Worm (Caenorhabditis elegans): ENCODE measurements around the gene T09F3.4.

Gene T09F3.4

DNA sequence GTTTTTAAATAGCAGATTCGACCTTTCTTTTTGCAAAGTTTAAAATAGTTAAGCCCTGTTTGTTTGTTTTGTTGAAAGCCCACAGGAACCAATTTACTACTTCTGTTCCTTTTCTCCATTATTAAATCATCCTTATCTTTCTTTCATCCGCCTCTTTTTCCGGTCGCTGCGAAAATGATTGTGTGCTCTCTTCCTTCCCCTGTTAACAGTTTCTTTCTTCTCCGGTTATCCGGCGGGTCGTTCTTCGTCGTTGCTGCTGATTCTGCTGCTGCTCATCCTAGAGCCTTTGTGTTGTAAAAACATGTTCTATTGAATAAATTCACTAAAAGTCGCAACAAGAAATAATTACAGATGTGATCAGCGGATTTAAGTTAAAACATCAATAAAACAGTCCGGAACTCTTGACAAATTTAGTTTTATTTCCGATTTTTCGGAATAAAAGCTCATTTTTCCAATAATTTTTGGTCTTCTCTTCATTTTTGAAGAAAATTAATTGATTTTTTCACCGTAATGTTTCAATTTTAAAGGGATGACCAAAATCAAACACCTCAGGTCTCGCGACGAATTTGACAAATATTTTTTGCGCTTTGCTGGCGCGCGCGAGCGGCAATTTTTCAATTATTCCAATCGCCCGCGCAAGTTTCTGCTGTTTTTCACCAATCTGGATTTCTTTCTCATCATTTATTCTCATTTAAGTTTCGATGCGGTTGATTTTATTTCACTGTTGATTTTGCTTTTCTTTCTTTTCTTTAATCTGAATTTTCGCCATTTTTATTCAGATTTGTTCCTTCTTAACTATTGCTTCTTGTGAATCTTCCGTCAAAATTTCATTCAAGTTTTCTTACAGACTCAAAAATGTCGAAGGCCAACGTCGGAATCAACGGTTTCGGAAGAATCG is 2.0 kb upstream of the T09F3.4 start, which contains the start of gene gpd-1:
gpd-1 (plus strand) TSS at position 848 of the 898 bp plus-strand sequence.
- TF ChIP-seq ceh-14 (tag; optimal IDR thresholded peaks at IDR 0.05), result no peak
- TF ChIP-seq pag-3 (tag; optimal IDR thresholded peaks at IDR 0.05; ENCODE audit: borderline replicate concordance), result no peak
- no peak for TF ChIP-seq elt-4 (tag; optimal IDR thresholded peaks at IDR 0.05)
- no peak for TF ChIP-seq sox-4 (tag; optimal IDR thresholded peaks at IDR 0.05)

ce11 chrII:10396578-10396977 is 1.1 kb downstream of the T09F3.4 start, which contains the start of gene T09F3.5:
Gene T09F3.5, plus strand, starts transcription at chrII:10396878.
- TF ChIP-seq hlh-30 (tag; optimal IDR thresholded peaks at IDR 0.05; ENCODE audit: insufficient read depth) (no peak), nfya-1 (tag; optimal IDR thresholded peaks at IDR 0.05) (no peak)

- TF ChIP-seq ceh-19 (GFP tag; optimal IDR thresholded peaks at IDR 0.05) (no peak), elt-2 (tag; optimal IDR thresholded peaks at IDR 0.05) (peak; percentile 67), che-1 (tag; optimal IDR thresholded peaks at IDR 0.05) (no peak), ztf-16 (tag; optimal IDR thresholded peaks at IDR 0.05) (no peak)
Observed at ce11 chrII:10402991-10403390, 7.5 kb downstream of the T09F3.4 start.

DNA sequence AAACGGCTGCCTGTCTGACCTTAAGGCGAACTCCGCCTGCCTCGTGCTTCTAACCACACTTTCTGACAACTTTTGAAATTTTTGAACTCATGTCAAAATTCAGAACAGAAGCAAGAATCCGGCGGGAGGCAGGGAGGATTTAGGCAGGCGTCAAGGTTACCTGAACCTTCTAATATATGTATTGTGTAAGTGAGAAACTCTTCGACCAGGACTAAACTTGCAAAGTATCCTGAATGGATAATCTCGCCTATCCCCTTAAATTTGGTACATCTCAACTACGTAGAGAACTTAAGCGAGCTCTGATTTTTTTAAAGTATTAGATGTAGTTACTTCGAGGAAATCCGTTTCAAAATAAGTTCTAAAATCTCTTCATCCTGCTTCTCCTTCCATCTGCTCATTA is 15.5 kb downstream of the T09F3.4 start, which contains the start of gene E04D5.5:
E04D5.5 (plus strand) TSS at position 301 of the 400 bp plus-strand sequence.
- TF ChIP-seq ceh-34 (tag; optimal IDR thresholded peaks at IDR 0.05) (no peak), pha-4 (tag; optimal IDR thresholded peaks at IDR 0.05) (no peak), unc-86 (tag; optimal IDR thresholded peaks at IDR 0.05) (no peak), eyg-1 (tag; optimal IDR thresholded peaks at IDR 0.05) (no peak)

- TF ChIP-seq pax-1 (tag; optimal IDR thresholded peaks at IDR 0.05), result no peak
- TF ChIP-seq unc-42 (tag; optimal IDR thresholded peaks at IDR 0.05), result peak; percentile 41
- no peak for TF ChIP-seq lim-6 (tag; optimal IDR thresholded peaks at IDR 0.05)
- TF ChIP-seq hlh-30 (tag; optimal IDR thresholded peaks at IDR 0.05; ENCODE audit: insufficient read depth), result peak; percentile 38
Observed at ce11 chrII:10416332-10416863, 20.9 kb downstream of the T09F3.4 start, which contains the start of gene eif-2A. Gene eif-2A, plus strand, starts transcription at chrII:10416800.

- TF ChIP-seq pha-4 (tag; optimal IDR thresholded peaks at IDR 0.05), result no peak
- TF ChIP-seq ama-1 (optimal IDR thresholded peaks at IDR 0.05), result no peak
- no peak for TF ChIP-seq ahr-1 (tag; optimal IDR thresholded peaks at IDR 0.05)
- no peak for TF ChIP-seq fax-1 (tag; optimal IDR thresholded peaks at IDR 0.05)
- no peak for TF ChIP-seq hlh-15 (tag; optimal IDR thresholded peaks at IDR 0.05)
- TF ChIP-seq sdc-2 (tag; optimal IDR thresholded peaks at IDR 0.05), result no peak
- no peak for TF ChIP-seq hlh-8 (tag; optimal IDR thresholded peaks at IDR 0.05)
- TF ChIP-seq K09A11.1 (tag; optimal IDR thresholded peaks at IDR 0.05; ENCODE audit: insufficient read depth), result no peak
- TF ChIP-seq ceh-34 (tag; optimal IDR thresholded peaks at IDR 0.05), result no peak
- TF ChIP-seq C38D4.7 (GFP tag; optimal IDR thresholded peaks at IDR 0.05), result no peak
- no peak for TF ChIP-seq pat-9 (tag; optimal IDR thresholded peaks at IDR 0.05)
- TF ChIP-seq dve-1 (tag; optimal IDR thresholded peaks at IDR 0.05), result no peak
- no peak for TF ChIP-seq hlh-6 (tag; optimal IDR thresholded peaks at IDR 0.05)
- no peak for TF ChIP-seq npax-4 (tag; optimal IDR thresholded peaks at IDR 0.05)
- no peak for TF ChIP-seq mec-3 (tag; optimal IDR thresholded peaks at IDR 0.05; ENCODE audit: borderline replicate concordance)
- no peak for TF ChIP-seq ceh-45 (GFP tag; IDR thresholded peaks at IDR 0.05)
- TF ChIP-seq ceh-19 (GFP tag; optimal IDR thresholded peaks at IDR 0.05), result no peak
- TF ChIP-seq zip-5 (tag; optimal IDR thresholded peaks at IDR 0.05), result no peak
- no peak for TF ChIP-seq ztf-16 (tag; optimal IDR thresholded peaks at IDR 0.05)
- TF ChIP-seq pha-2 (tag; optimal IDR thresholded peaks at IDR 0.05), result no peak
Observed at ce11 chrII:10421941-10422340, 26.4 kb downstream of the T09F3.4 start, which contains the start of gene frpr-21. Gene frpr-21, minus strand, starts transcription at chrII:10422041.

Measured in whole organism, late embryonic.